Worm (Caenorhabditis elegans) whole organism, L3 larva: ENCODE measurements around the gene pgl-3.
"Not testable (repeated sequence)": the region's sequence is repeated elsewhere in the genome, so short reads cannot be mapped to it uniquely, and the experiment has no call there.

ENCODE experiments used
- R02D3.7 ChIP-seq: fragments of 150-350 bp; optimal IDR thresholded peaks from 2 replicates; lab custom pipeline; 2014; ENCODE audit warnings: missing biosample characterization, missing genetic modification characterization
- ZK546.5 ChIP-seq: sonication (generic microtip); optimal IDR thresholded peaks from 2 replicates; lab custom pipeline; 2017; ENCODE audit warnings: missing biosample characterization, missing genetic modification characterization
- aly-2 ChIP-seq: fragments of 150-350 bp; optimal IDR thresholded peaks from 2 replicates; lab custom pipeline; 2014; ENCODE audit warnings: missing biosample characterization, missing genetic modification characterization
- ama-1 ChIP-seq: fragments of 150-350 bp; optimal IDR thresholded peaks from 2 replicates; lab custom pipeline; 2018
- ceh-16 ChIP-seq: sonication (generic microtip); optimal IDR thresholded peaks from 2 replicates; lab custom pipeline; 2017; ENCODE audit warnings: missing biosample characterization, missing genetic modification characterization
- ceh-28 ChIP-seq: fragments of 150-350 bp; optimal IDR thresholded peaks from 2 replicates; lab custom pipeline; 2014; ENCODE audit warnings: missing biosample characterization, missing genetic modification reagents, missing genetic modification characterization
- ceh-9 ChIP-seq: sonication (generic microtip); optimal IDR thresholded peaks from 2 replicates; lab custom pipeline; 2018; ENCODE audit warnings: missing biosample characterization, missing genetic modification characterization
- daf-12 ChIP-seq: fragments of 150-350 bp; optimal IDR thresholded peaks from 2 replicates; lab custom pipeline; 2014; ENCODE audit warnings: missing biosample characterization, missing genetic modification reagents, missing genetic modification characterization
- egl-27 ChIP-seq: sonication (generic microtip); optimal IDR thresholded peaks from 4 replicates; lab custom pipeline; 2017; ENCODE audit warnings: missing biosample characterization, missing genetic modification reagents, missing genetic modification characterization
- elt-1 ChIP-seq: fragments of 150-350 bp; optimal IDR thresholded peaks from 2 replicates; lab custom pipeline; 2014; ENCODE audit warnings: missing biosample characterization, missing genetic modification characterization
- elt-2 ChIP-seq: sonication (generic microtip); optimal IDR thresholded peaks from 2 replicates; lab custom pipeline; 2016; ENCODE audit warnings: missing genetic modification reagents, mild to moderate bottlenecking, missing genetic modification characterization, missing compliant biosample characterization
- elt-3 ChIP-seq, 3 experiments: fragments of 150-350 bp in 1 of 3; sonication (generic microtip) in 2 of 3; optimal IDR thresholded peaks; 2 replicates in 2 of 3; 4 replicates in 1 of 3; lab custom pipeline; 2014 to 2017; ENCODE audit warnings: missing biosample characterization in 3 of 3, missing genetic modification characterization in 3 of 3
- eor-1 ChIP-seq, 2 experiments: fragments of 150-350 bp; optimal IDR thresholded peaks; 2 replicates each; lab custom pipeline; 2014 to 2018; ENCODE audit warnings: missing biosample characterization in 2 of 2, missing genetic modification characterization in 2 of 2
- fkh-2 ChIP-seq: fragments of 150-350 bp; optimal IDR thresholded peaks from 2 replicates; lab custom pipeline; 2014; ENCODE audit warnings: missing biosample characterization, missing genetic modification reagents, missing genetic modification characterization
- jun-1 ChIP-seq: fragments of 150-350 bp; optimal IDR thresholded peaks from 2 replicates; lab custom pipeline; 2014; ENCODE audit warnings: missing biosample characterization, missing genetic modification reagents, missing genetic modification characterization
- lin-15B ChIP-seq: fragments of 150-350 bp; optimal IDR thresholded peaks from 2 replicates; lab custom pipeline; 2014; ENCODE audit warnings: missing biosample characterization, missing genetic modification characterization
- lin-39 ChIP-seq: fragments of 150-350 bp; optimal IDR thresholded peaks from 2 replicates; lab custom pipeline; 2018; ENCODE audit warnings: missing biosample characterization, missing genetic modification reagents, missing genetic modification characterization
- mdl-1 ChIP-seq: fragments of 150-350 bp; optimal IDR thresholded peaks from 2 replicates; lab custom pipeline; 2014; ENCODE audit warnings: missing biosample characterization, missing genetic modification characterization
- nfya-1 ChIP-seq: sonication (generic microtip); optimal IDR thresholded peaks from 2 replicates; lab custom pipeline; 2017; ENCODE audit warnings: missing genetic modification characterization, mild to moderate bottlenecking, missing compliant biosample characterization, antibody characterized with exemption, moderate library complexity; ENCODE audit not compliant: insufficient read depth
- nhr-11 ChIP-seq: fragments of 150-350 bp; optimal IDR thresholded peaks from 2 replicates; lab custom pipeline; 2014; ENCODE audit warnings: missing biosample characterization, missing genetic modification characterization
- nhr-23 ChIP-seq: fragments of 150-350 bp; optimal IDR thresholded peaks from 2 replicates; lab custom pipeline; 2014; ENCODE audit warnings: missing biosample characterization, missing genetic modification reagents, missing genetic modification characterization
- nhr-237 ChIP-seq: fragments of 150-350 bp; optimal IDR thresholded peaks from 2 replicates; lab custom pipeline; 2014; ENCODE audit warnings: missing biosample characterization, missing genetic modification characterization
- nhr-28 ChIP-seq: fragments of 150-350 bp; optimal IDR thresholded peaks from 2 replicates; lab custom pipeline; 2014; ENCODE audit warnings: missing biosample characterization, missing genetic modification characterization
- nhr-43 ChIP-seq: sonication (generic microtip); optimal IDR thresholded peaks from 2 replicates; lab custom pipeline; 2016; ENCODE audit warnings: mild to moderate bottlenecking, missing genetic modification characterization, missing compliant biosample characterization; ENCODE audit not compliant: poor library complexity, severe bottlenecking
- nhr-67 ChIP-seq: fragments of 150-350 bp; optimal IDR thresholded peaks from 2 replicates; lab custom pipeline; 2014; ENCODE audit warnings: missing biosample characterization, missing genetic modification characterization
- nhr-77 ChIP-seq: fragments of 150-350 bp; optimal IDR thresholded peaks from 2 replicates; lab custom pipeline; 2014; ENCODE audit warnings: missing biosample characterization, missing genetic modification characterization
- pqm-1 ChIP-seq: fragments of 150-350 bp; optimal IDR thresholded peaks from 2 replicates; lab custom pipeline; 2017; ENCODE audit warnings: missing biosample characterization, missing genetic modification characterization, inconsistent platforms
- sea-2 ChIP-seq: fragments of 150-350 bp; sonication (generic microtip); optimal IDR thresholded peaks from 4 replicates; lab custom pipeline; 2014; ENCODE audit warnings: missing biosample characterization, missing genetic modification reagents, missing genetic modification characterization
- snpc-4 ChIP-seq: fragments of 150-350 bp; optimal IDR thresholded peaks from 2 replicates; lab custom pipeline; 2014; ENCODE audit warnings: missing biosample characterization, missing genetic modification characterization
- tbx-2 ChIP-seq: sonication (generic microtip); optimal IDR thresholded peaks from 2 replicates; lab custom pipeline; 2016; ENCODE audit warnings: mild to moderate bottlenecking, missing genetic modification characterization, missing compliant biosample characterization
- unc-39 ChIP-seq: sonication (generic microtip); optimal IDR thresholded peaks from 4 replicates; lab custom pipeline; 2017; ENCODE audit warnings: missing biosample characterization, missing genetic modification characterization
- unc-62 ChIP-seq: fragments of 150-350 bp; sonication (generic microtip); optimal IDR thresholded peaks from 4 replicates; lab custom pipeline; 2014; ENCODE audit warnings: missing biosample characterization, missing genetic modification reagents, missing genetic modification characterization
- zag-1 ChIP-seq: fragments of 150-350 bp; optimal IDR thresholded peaks from 2 replicates; lab custom pipeline; 2014; ENCODE audit warnings: missing biosample characterization, missing genetic modification characterization
- ztf-11 ChIP-seq: fragments of 150-350 bp; optimal IDR thresholded peaks from 2 replicates; lab custom pipeline; 2014; ENCODE audit warnings: missing biosample characterization, missing genetic modification characterization
- ztf-4 ChIP-seq: fragments of 150-350 bp; optimal IDR thresholded peaks from 2 replicates; lab custom pipeline; 2014; ENCODE audit warnings: missing biosample characterization, missing genetic modification characterization

Gene pgl-3

ce11 chrV:4758019-4758418, 2.2 kb downstream of the pgl-3 start:
- TF ChIP-seq fkh-2 (no peak), lin-15B (tag; lab: Kevin White, UChicago) (no peak), nhr-23 (tag; lab: Kevin White, UChicago) (no peak), jun-1 (tag; lab: Kevin White, UChicago) (no peak), nhr-77 (tag; lab: Kevin White, UChicago) (no peak), lin-39 (tag; lab: Kevin White, UChicago) (no peak), nfya-1 (tag; lab: Kevin White, UChicago) (no peak), tbx-2 (no peak), ZK546.5 (tag; lab: Kevin White, UChicago) (no peak), nhr-67 (tag; lab: Kevin White, UChicago) (no peak), ztf-4 (tag; lab: Kevin White, UChicago) (no peak), nhr-11 (tag; lab: Kevin White, UChicago) (no peak), elt-3 (tag; optimal IDR thresholded peaks at IDR 0.05; lab: Kevin White, UChicago) (no peak), elt-1 (tag; lab: Kevin White, UChicago) (no peak), ama-1 (no peak), nhr-28 (tag; lab: Kevin White, UChicago) (no peak), unc-62 (GFP tag; lab: Kevin White, UChicago) (no peak), ceh-9 (tag; lab: Kevin White, UChicago) (no peak), ceh-28 (tag; lab: Kevin White, UChicago) (no peak)

ce11 chrV:4758540-4758939, 2.8 kb downstream of the pgl-3 start:
- TF ChIP-seq nfya-1 (tag; lab: Kevin White, UChicago) (no peak), daf-12 (tag; lab: Kevin White, UChicago) (no peak), aly-2 (tag; lab: Kevin White, UChicago) (no peak), pqm-1 (tag; lab: Kevin White, UChicago) (no peak), R02D3.7 (tag; lab: Kevin White, UChicago) (no peak), ztf-11 (tag; lab: Kevin White, UChicago) (no peak), nhr-23 (tag; lab: Kevin White, UChicago) (no peak)

DNA sequence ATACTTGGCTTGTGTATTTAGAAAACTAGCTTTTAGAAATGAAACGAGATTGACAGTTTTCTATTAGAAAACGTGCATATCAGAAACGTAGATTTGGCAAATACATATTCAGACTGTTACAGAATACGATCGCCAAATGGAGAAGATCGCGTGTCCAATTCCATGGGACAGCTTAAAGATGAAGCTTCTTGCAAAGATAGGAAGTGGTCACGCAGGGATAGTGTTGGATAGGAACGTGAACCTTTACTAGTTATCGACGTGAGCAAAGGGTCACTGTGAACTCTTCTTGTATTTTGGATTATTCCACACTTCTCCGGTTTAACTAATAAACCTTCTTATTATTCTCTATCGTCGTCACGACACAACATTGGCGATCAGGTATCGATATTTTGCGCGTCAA, 4.9 kb downstream of the pgl-3 start, which contains the start of gene bgnt-1.4:
Gene bgnt-1.4 (plus strand): TSS at position 301 of the 400 bp plus-strand sequence.
- TF ChIP-seq nhr-237 (tag; lab: Kevin White, UChicago); eor-1 (tag; optimal IDR thresholded peaks at IDR 0.05; lab: Kevin White, UChicago); egl-27 (tag; lab: Kevin White, UChicago): not testable (repeated sequence)

- TF ChIP-seq nhr-67 (tag; lab: Kevin White, UChicago) (no peak), lin-39 (tag; lab: Kevin White, UChicago) (no peak), zag-1 (tag; lab: Kevin White, UChicago) (no peak), snpc-4 (tag; lab: Kevin White, UChicago) (no peak), aly-2 (tag; lab: Kevin White, UChicago) (no peak), unc-39 (tag; lab: Kevin White, UChicago) (no peak), elt-2 (tag; lab: Kevin White, UChicago) (no peak), nhr-11 (tag; lab: Kevin White, UChicago) (no peak), ztf-11 (tag; lab: Kevin White, UChicago) (no peak), nhr-43 (no peak), R02D3.7 (tag; lab: Kevin White, UChicago) (no peak), ceh-16 (tag; lab: Kevin White, UChicago) (no peak), ceh-9 (tag; lab: Kevin White, UChicago) (no peak), fkh-2 (no peak), ztf-4 (tag; lab: Kevin White, UChicago) (no peak), eor-1 (tag; optimal IDR thresholded peaks at IDR 0.05; lab: Kevin White, UChicago) (no peak), daf-12 (tag; lab: Kevin White, UChicago) (no peak), sea-2 (GFP tag; lab: Kevin White, UChicago) (no peak), mdl-1 (tag; lab: Kevin White, UChicago) (no peak)
- TF ChIP-seq, all 47 proteins: peak for 0
These were observed 10.7 kb downstream of the pgl-3 start, which contains the start of gene C18G1.8 for ce11 chrV:4766501-4766900. C18G1.8 (minus strand) TSS chrV:4766601.
